Worm (Caenorhabditis elegans) whole organism, mixed stage, embryonic: Measurements from ENCODE around the gene erp-44.3.

Source experiments
- M03D4.4 ChIP-seq: sonication (generic microtip); optimal IDR thresholded peaks from 2 replicates; lab custom pipeline; 2017; ENCODE audit warnings: mild to moderate bottlenecking, missing genetic modification characterization, missing compliant biosample characterization
- blmp-1 ChIP-seq: fragments of 150-350 bp; optimal IDR thresholded peaks from 2 replicates; lab custom pipeline; 2014; ENCODE audit warnings: missing biosample characterization, missing genetic modification characterization
- ceh-39 ChIP-seq: fragments of 150-350 bp; optimal IDR thresholded peaks from 2 replicates; lab custom pipeline; 2014; ENCODE audit warnings: missing biosample characterization, missing genetic modification characterization
- ces-1 ChIP-seq: fragments of 150-350 bp; optimal IDR thresholded peaks from 2 replicates; lab custom pipeline; 2014; ENCODE audit warnings: missing biosample characterization, missing genetic modification reagents, missing genetic modification characterization
- cnd-1 ChIP-seq: fragments of 200-800 bp; sonication (Bioruptor generic); optimal IDR thresholded peaks from 2 replicates; lab custom pipeline; 2018; ENCODE audit warnings: mild to moderate bottlenecking, missing genetic modification characterization, missing compliant biosample characterization
- elt-1 ChIP-seq: sonication (generic microtip); optimal IDR thresholded peaks from 2 replicates; lab custom pipeline; 2017; ENCODE audit warnings: missing genetic modification characterization, mild to moderate bottlenecking, missing compliant biosample characterization, antibody characterized with exemption, moderate library complexity, borderline replicate concordance; ENCODE audit not compliant: insufficient read depth
- elt-3 ChIP-seq: fragments of 150-350 bp; optimal IDR thresholded peaks from 2 replicates; lab custom pipeline; 2014; ENCODE audit warnings: missing biosample characterization, missing genetic modification characterization
- flh-1 ChIP-seq: fragments of 200-800 bp; sonication (Bioruptor generic); optimal IDR thresholded peaks from 2 replicates; lab custom pipeline; 2018; ENCODE audit warnings: mild to moderate bottlenecking, missing genetic modification characterization, moderate library complexity, missing compliant biosample characterization
- ham-2 ChIP-seq: fragments of 200-800 bp; sonication (Bioruptor generic); optimal IDR thresholded peaks from 2 replicates; lab custom pipeline; 2018; ENCODE audit warnings: mild to moderate bottlenecking, missing genetic modification characterization, missing compliant biosample characterization
- hlh-1 ChIP-seq: fragments of 150-350 bp; optimal IDR thresholded peaks from 2 replicates; lab custom pipeline; 2014; ENCODE audit warnings: missing biosample characterization, missing genetic modification reagents, missing genetic modification characterization
- lin-13 ChIP-seq: fragments of 150-350 bp; optimal IDR thresholded peaks from 2 replicates; lab custom pipeline; 2014; ENCODE audit warnings: missing biosample characterization, missing genetic modification characterization
- lin-32 ChIP-seq: fragments of 200-800 bp; sonication (Bioruptor generic); optimal IDR thresholded peaks from 2 replicates; lab custom pipeline; 2018; ENCODE audit warnings: mild to moderate bottlenecking, missing genetic modification characterization, missing compliant biosample characterization
- mab-5 ChIP-seq: fragments of 150-350 bp; optimal IDR thresholded peaks from 2 replicates; lab custom pipeline; 2014; ENCODE audit warnings: missing biosample characterization, missing genetic modification characterization
- mls-2 ChIP-seq: sonication (generic microtip); optimal IDR thresholded peaks from 2 replicates; lab custom pipeline; 2016; ENCODE audit warnings: mild to moderate bottlenecking, missing genetic modification characterization, moderate library complexity, missing compliant biosample characterization
- nhr-12 ChIP-seq: fragments of 150-350 bp; optimal IDR thresholded peaks from 2 replicates; lab custom pipeline; 2014; ENCODE audit warnings: missing biosample characterization, missing genetic modification characterization
- nhr-2 ChIP-seq: fragments of 150-350 bp; optimal IDR thresholded peaks from 2 replicates; lab custom pipeline; 2014; ENCODE audit warnings: missing biosample characterization, missing genetic modification characterization
- nhr-237 ChIP-seq: fragments of 150-350 bp; optimal IDR thresholded peaks from 2 replicates; lab custom pipeline; 2014; ENCODE audit warnings: missing biosample characterization, missing genetic modification characterization
- nhr-28 ChIP-seq: fragments of 150-350 bp; optimal IDR thresholded peaks from 2 replicates; lab custom pipeline; 2014; ENCODE audit warnings: missing biosample characterization, missing genetic modification characterization
- pha-4 ChIP-seq: fragments of 150-350 bp; optimal IDR thresholded peaks from 2 replicates; lab custom pipeline; 2018; ENCODE audit warnings: missing biosample characterization, missing genetic modification reagents, missing genetic modification characterization
- sem-2 ChIP-seq: fragments of 200-800 bp; sonication (Bioruptor generic); optimal IDR thresholded peaks from 2 replicates; lab custom pipeline; 2018; ENCODE audit warnings: mild to moderate bottlenecking, missing genetic modification characterization, missing compliant biosample characterization
- snpc-4 ChIP-seq: fragments of 150-350 bp; optimal IDR thresholded peaks from 2 replicates; lab custom pipeline; 2014; ENCODE audit warnings: missing biosample characterization, missing genetic modification characterization
- sptf-1 ChIP-seq: sonication (generic microtip); optimal IDR thresholded peaks from 2 replicates; lab custom pipeline; 2017; ENCODE audit warnings: mild to moderate bottlenecking, missing genetic modification characterization, moderate library complexity, missing compliant biosample characterization
- tbx-8 ChIP-seq: fragments of 200-800 bp; sonication (Bioruptor generic); optimal IDR thresholded peaks from 2 replicates; lab custom pipeline; 2018; ENCODE audit warnings: mild to moderate bottlenecking, missing genetic modification characterization, moderate library complexity, missing compliant biosample characterization
- unc-120 ChIP-seq: sonication (generic microtip); optimal IDR thresholded peaks from 2 replicates; lab custom pipeline; 2017; ENCODE audit warnings: missing genetic modification characterization, missing compliant biosample characterization; ENCODE audit not compliant: poor library complexity, severe bottlenecking
- unc-39 ChIP-seq: fragments of 150-350 bp; optimal IDR thresholded peaks from 2 replicates; lab custom pipeline; 2014; ENCODE audit warnings: missing biosample characterization, missing genetic modification characterization
- unc-62 ChIP-seq: fragments of 150-350 bp; optimal IDR thresholded peaks from 2 replicates; lab custom pipeline; 2014; ENCODE audit warnings: missing biosample characterization, missing genetic modification reagents, missing genetic modification characterization
- zip-8 ChIP-seq: fragments of 150-350 bp; optimal IDR thresholded peaks from 2 replicates; lab custom pipeline; 2014; ENCODE audit warnings: missing biosample characterization, missing genetic modification characterization

Gene erp-44.3

DNA sequence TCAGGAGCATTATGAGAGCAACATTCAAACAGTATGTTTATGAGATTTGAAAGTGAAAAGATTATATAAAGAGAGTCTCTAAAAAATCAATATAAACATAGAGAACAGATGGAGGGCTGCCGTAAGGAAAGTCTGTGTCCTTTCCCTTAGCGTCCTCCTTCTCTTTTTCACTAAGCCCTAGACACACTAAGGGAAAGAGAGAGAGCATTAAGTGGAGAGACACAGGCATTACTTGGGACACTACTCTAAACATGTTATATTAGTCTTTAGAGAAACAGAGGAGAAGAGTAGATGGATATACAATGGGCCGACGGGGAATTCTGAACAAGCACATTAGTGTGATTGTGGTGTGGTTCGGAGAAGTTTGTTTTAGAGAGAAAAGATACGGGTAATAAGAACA, 26.1 kb upstream of the erp-44.3 start:
- no peak for TF ChIP-seq nhr-12 (tag; lab: Kevin White, UChicago)
- no peak for TF ChIP-seq ceh-39
- TF ChIP-seq snpc-4 (tag; lab: Kevin White, UChicago), result no peak
- no peak for TF ChIP-seq nhr-28 (tag; lab: Kevin White, UChicago)
- peak; percentile 75 for TF ChIP-seq ces-1 (GFP tag; lab: Kevin White, UChicago)
- TF ChIP-seq nhr-237 (tag; lab: Kevin White, UChicago), result no peak
- no peak for TF ChIP-seq pha-4 (tag; lab: Kevin White, UChicago)
- TF ChIP-seq unc-120 (tag; lab: Kevin White, UChicago), result no peak
- TF ChIP-seq, all 35 proteins: peak for 1

DNA sequence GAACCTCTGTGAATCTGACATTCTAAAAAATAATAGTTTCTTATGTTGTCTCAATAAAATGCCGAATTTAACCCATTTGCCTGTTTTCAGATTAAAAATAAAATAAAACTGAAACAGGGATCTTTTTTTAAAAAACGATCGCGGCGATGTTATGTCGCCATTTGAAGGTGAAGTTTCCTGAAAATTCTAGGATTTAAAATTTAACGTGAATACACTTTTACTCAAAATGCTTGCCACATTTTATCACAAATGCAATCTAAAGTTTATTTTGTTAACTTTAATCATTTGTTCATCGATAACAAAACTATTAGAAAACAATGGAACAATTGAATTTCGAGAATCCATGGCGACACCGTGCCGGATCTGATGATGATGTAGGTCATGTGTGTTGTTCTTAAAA, 22.8 kb upstream of the erp-44.3 start, which contains the start of gene Y42H9AR.2:
Y42H9AR.2 (plus strand) TSS at position 301 of the 400 bp plus-strand sequence.
- no peak for TF ChIP-seq elt-3 (tag; lab: Kevin White, UChicago)
- no peak for TF ChIP-seq unc-120 (tag; lab: Kevin White, UChicago)
- no peak for TF ChIP-seq hlh-1 (tag; lab: Kevin White, UChicago)
- no peak for TF ChIP-seq ceh-39
- no peak for TF ChIP-seq elt-1 (tag; lab: Kevin White, UChicago)

DNA sequence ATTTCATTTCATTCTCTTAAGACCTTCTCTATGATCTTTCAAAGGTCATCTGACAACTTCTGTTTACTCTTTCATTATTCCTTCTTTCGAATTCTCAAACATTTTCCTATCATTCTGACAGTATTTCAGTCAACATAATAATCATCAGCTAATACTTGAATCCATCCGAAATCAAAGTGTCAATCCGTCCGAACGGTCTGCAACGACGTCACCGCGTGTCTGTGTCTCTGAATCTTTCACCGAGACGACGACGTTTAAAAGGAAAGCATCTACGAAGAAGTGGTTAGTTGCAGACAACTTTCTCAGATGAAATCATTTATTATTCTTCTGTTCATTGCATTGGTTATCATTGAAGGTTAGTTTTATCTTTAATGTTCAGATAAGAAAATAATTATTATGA, 20.2 kb upstream of the erp-44.3 start, which contains the start of gene Y42H9AR.5:
Y42H9AR.5 (plus strand) TSS at position 301 of the 400 bp plus-strand sequence.
- TF ChIP-seq ces-1 (GFP tag; lab: Kevin White, UChicago) (no peak), mls-2 (tag; lab: Kevin White, UChicago) (no peak), flh-1 (no peak), mab-5 (tag; lab: Kevin White, UChicago) (no peak), tbx-8 (GFP tag; lab: Kevin White, UChicago) (no peak), nhr-12 (tag; lab: Kevin White, UChicago) (no peak), unc-39 (tag; lab: Kevin White, UChicago) (no peak)

DNA sequence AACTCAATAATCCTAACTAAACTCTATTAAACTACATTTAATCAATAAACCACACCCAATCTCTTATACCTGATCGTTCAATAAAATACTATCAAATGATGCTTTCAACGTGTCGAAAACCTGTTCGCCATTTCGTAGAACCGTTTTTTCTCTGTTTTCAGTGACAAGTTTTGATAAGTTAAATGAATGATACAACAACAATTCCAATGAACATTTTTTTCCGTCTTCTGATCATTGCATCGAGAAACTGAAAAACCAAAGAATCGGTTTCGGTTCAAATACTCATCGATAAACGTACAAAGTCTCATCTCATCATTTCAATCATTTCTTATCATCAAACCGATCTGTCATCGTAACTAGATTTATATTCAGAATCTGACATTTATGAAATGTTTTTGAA, 19.3 kb upstream of the erp-44.3 start:
- no peak for TF ChIP-seq unc-39 (tag; lab: Kevin White, UChicago)
- TF ChIP-seq unc-120 (tag; lab: Kevin White, UChicago), result no peak
- TF ChIP-seq ham-2 (GFP tag; lab: Kevin White, UChicago), result no peak
- TF ChIP-seq cnd-1, result no peak
- no peak for TF ChIP-seq mls-2 (tag; lab: Kevin White, UChicago)
- TF ChIP-seq nhr-2, result no peak
- TF ChIP-seq mab-5 (tag; lab: Kevin White, UChicago), result no peak
- TF ChIP-seq sem-2 (GFP tag; lab: Kevin White, UChicago), result no peak
- TF ChIP-seq unc-62 (GFP tag; lab: Kevin White, UChicago), result no peak
- TF ChIP-seq lin-13 (tag; lab: Kevin White, UChicago), result no peak
- TF ChIP-seq pha-4 (tag; lab: Kevin White, UChicago), result no peak
- TF ChIP-seq nhr-28 (tag; lab: Kevin White, UChicago), result no peak
- no peak for TF ChIP-seq snpc-4 (tag; lab: Kevin White, UChicago)
- TF ChIP-seq zip-8 (tag; lab: Kevin White, UChicago), result no peak
- TF ChIP-seq flh-1, result no peak

DNA sequence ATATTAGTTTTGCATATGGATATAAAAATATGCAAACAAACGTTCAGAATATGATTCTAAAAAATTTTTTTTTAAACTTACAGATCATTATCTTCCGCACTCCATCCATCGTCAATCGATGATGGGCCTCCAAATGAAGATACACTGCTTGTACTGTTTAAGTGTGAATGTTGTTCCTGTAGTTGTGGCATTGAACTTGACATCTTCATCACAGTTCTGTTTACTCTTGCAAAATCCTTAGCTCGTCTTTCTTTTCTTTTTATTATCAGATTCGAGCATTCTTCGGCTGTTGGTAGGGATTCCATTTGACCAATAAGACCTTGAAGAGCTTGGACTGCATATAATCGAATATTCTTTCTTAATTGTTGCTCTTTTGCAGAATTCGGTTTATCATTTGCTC, 17.4 kb upstream of the erp-44.3 start:
- no peak for TF ChIP-seq nhr-12 (tag; lab: Kevin White, UChicago)
- TF ChIP-seq unc-62 (GFP tag; lab: Kevin White, UChicago), result no peak
- no peak for TF ChIP-seq sptf-1

DNA sequence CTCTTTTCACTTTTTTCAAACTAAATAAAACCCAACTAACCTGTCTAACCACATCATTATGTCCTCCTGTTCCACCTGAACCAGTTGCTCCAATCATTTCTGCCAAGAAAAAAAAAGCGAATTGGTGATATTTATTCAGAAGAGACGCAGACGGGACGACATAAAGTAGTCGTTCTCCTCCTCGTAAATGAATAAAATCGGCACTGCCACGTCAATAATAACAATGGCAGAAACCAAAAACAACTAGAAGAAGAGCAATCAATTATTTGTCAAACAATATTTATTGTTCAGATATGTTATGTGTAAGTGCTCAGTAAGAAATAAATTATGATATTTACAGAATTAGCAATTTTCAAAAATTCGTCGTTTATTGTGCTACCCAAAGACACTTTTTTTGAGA, 14.9 kb upstream of the erp-44.3 start, which contains the start of gene rabs-5:
rabs-5 (minus strand) TSS at position 101 of the 400 bp plus-strand sequence.
- no peak for TF ChIP-seq snpc-4 (tag; lab: Kevin White, UChicago)
- TF ChIP-seq sptf-1, result no peak
- TF ChIP-seq ces-1 (GFP tag; lab: Kevin White, UChicago), result peak; percentile 11
- TF ChIP-seq unc-120 (tag; lab: Kevin White, UChicago), result no peak
- no peak for TF ChIP-seq ham-2 (GFP tag; lab: Kevin White, UChicago)

DNA sequence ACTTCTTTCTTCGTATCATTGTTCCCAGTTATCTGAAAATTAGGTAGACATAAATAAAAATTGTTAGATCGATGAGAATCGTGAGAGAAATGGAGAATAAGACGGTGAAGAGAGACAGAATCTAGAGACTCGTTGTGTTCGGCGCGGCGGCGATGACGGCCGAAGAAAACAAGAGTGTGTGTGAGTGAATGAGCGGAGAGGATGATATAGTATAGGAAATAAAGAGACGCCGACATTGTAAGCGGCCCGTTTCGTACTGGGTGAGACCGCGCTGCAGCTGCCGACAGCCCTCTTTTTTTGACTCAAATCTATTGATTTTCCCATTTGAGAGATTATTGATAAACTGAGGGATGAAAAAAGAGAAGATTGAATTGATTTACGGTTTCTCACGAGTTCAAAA, 10.3 kb upstream of the erp-44.3 start, which contains the start of gene Y42H9AR.4:
Y42H9AR.4 (minus strand) TSS at position 32 of the 400 bp plus-strand sequence.
- TF ChIP-seq lin-32 (GFP tag; lab: Kevin White, UChicago), result peak; percentile 65
- TF ChIP-seq blmp-1 (tag; lab: Kevin White, UChicago), result peak; percentile 2
- TF ChIP-seq mab-5 (tag; lab: Kevin White, UChicago), result no peak
- no peak for TF ChIP-seq ham-2 (GFP tag; lab: Kevin White, UChicago)
- peak; percentile 67 for TF ChIP-seq unc-120 (tag; lab: Kevin White, UChicago)
- no peak for TF ChIP-seq M03D4.4
